Fruit fly (Drosophila melanogaster): ENCODE measurements around the gene unc80.

Gene unc80

DNA sequence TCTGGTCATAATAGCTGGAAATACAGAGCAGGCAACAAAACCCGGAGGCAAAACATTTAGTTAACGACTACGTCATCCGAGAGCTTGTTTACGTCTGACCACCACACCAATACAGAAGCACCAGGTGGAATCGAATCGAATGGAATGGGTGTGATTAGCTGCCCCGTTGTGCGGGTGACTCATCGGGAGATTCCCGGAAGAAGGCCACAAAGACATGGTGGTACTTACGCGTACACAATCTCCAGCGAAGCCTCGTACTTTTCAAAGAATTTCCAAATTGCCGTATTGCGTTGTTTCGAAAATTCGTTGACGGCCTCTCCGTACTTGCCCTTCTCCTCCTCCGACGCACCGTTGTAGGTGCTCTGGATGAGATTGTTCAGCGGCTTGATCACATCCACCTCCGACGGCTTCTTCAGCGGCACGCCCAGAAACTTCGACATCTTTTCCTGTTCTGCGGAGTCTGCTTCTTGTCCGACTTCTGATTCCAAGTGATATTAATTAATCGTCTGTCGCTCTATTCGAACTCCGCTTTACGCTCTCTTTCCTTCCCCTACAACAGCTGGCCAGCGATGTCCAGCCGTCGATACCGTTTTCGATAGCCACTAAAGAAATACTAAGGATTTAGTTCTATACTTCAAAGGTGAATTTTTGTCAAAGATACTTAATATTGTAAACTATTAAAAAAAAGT lies 37.4 kb downstream of the unc80 start, which contains the start of gene ALiX (continued):
- TF ChIP-seq Dp (GFP tag; optimal IDR thresholded peaks at IDR 0.05) (no peak), NfI (GFP tag; optimal IDR thresholded peaks at IDR 0.05) (no peak), CG4730 (GFP tag; IDR thresholded peaks at IDR 0.05) (no peak), odd (GFP tag; optimal IDR thresholded peaks at IDR 0.05) (no peak), CG4617 (GFP tag; optimal IDR thresholded peaks at IDR 0.05; ENCODE audit: borderline replicate concordance) (no peak), Ptx1 (GFP tag; IDR thresholded peaks at IDR 0.05) (no peak), gce (GFP tag; IDR thresholded peaks at IDR 0.05) (no peak), sima (GFP tag; optimal IDR thresholded peaks at IDR 0.05) (no peak), CG8944 (GFP tag; optimal IDR thresholded peaks at IDR 0.05) (no peak), Camta (GFP tag; optimal IDR thresholded peaks at IDR 0.05) (no peak), Nf-YA (GFP tag; IDR thresholded peaks at IDR 0.05) (no peak), Med (GFP tag) (peak; percentile 53), psq (GFP tag; optimal IDR thresholded peaks at IDR 0.05) (no peak), Vsx1 (GFP tag; optimal IDR thresholded peaks at IDR 0.05) (peak; percentile 42), Hr78 (GFP tag; optimal IDR thresholded peaks at IDR 0.05) (no peak), dati (GFP tag; IDR thresholded peaks at IDR 0.05) (no peak), ro (GFP tag; IDR thresholded peaks at IDR 0.05) (no peak), fru (optimal IDR thresholded peaks at IDR 0.05) (no peak), CG1024 (GFP tag; IDR thresholded peaks at IDR 0.05) (no peak), CG5245 (GFP tag; optimal IDR thresholded peaks at IDR 0.05) (no peak), CHES-1-like (GFP tag; optimal IDR thresholded peaks at IDR 0.05) (no peak), Meics (GFP tag; optimal IDR thresholded peaks at IDR 0.05) (no peak), abd-A (tag; optimal IDR thresholded peaks at IDR 0.05) (no peak), sna (GFP tag; IDR thresholded peaks at IDR 0.05; ENCODE audit: partially characterized antibody) (0 out of 2 replicates have a peak, but pooled peaks have one; percentile 27), Lpt (GFP tag; optimal IDR thresholded peaks at IDR 0.05) (no peak), btn (GFP tag; optimal IDR thresholded peaks at IDR 0.05) (no peak), CG4328 (GFP tag; optimal IDR thresholded peaks at IDR 0.05) (no peak), Atf3 (GFP tag; optimal IDR thresholded peaks at IDR 0.05) (no peak), usp (GFP tag; optimal IDR thresholded peaks at IDR 0.05) (no peak), ERR (GFP tag; optimal IDR thresholded peaks at IDR 0.05) (no peak), CG34422 (GFP tag; IDR thresholded peaks at IDR 0.05) (0 out of 3 replicates have a peak, but pooled peaks have one; percentile 28), ara (GFP tag; IDR thresholded peaks at IDR 0.05) (no peak), Rx (GFP tag; IDR thresholded peaks at IDR 0.05) (no peak), Hsf (GFP tag; optimal IDR thresholded peaks at IDR 0.05) (no peak), CG17802 (tag; optimal IDR thresholded peaks at IDR 0.05) (no peak), Dad (GFP tag; optimal IDR thresholded peaks at IDR 0.05) (no peak), Usf (GFP tag; optimal IDR thresholded peaks at IDR 0.05) (no peak), NK7.1 (GFP tag; optimal IDR thresholded peaks at IDR 0.05) (no peak), disco-r (GFP tag; optimal IDR thresholded peaks at IDR 0.05) (no peak), repo (GFP tag; optimal IDR thresholded peaks at IDR 0.05) (no peak), prd (optimal IDR thresholded peaks at IDR 0.05) (no peak), prd (GFP tag; IDR thresholded peaks at IDR 0.05) (no peak), onecut (GFP tag; IDR thresholded peaks at IDR 0.05) (no peak), gsb (GFP tag; IDR thresholded peaks at IDR 0.05) (no peak), E2f2 (GFP tag; IDR thresholded peaks at IDR 0.05) (no peak), Trl (optimal IDR thresholded peaks at IDR 0.05) (peak in 1 of 2 experiments; percentile 48), Trl (GFP tag; optimal IDR thresholded peaks at IDR 0.05) (no peak), CG17186 (GFP tag; optimal IDR thresholded peaks at IDR 0.05) (no peak), Sry-δ (GFP tag; optimal IDR thresholded peaks at IDR 0.05) (no peak), CG5953 (GFP tag; IDR thresholded peaks at IDR 0.05) (peak; percentile 31; the same call in 1 of the 2 replicates), CG6272 (GFP tag; IDR thresholded peaks at IDR 0.05) (no peak), Hand (GFP tag; optimal IDR thresholded peaks at IDR 0.05) (no peak), insv (GFP tag; optimal IDR thresholded peaks at IDR 0.05) (no peak)

Measured in whole organism, embryonic.